Worm (Caenorhabditis elegans) whole organism, young adult: ENCODE data around the gene dyf-2.

Experiments used
- B0336.3 ChIP-seq: fragments of 200-800 bp; sonication (Bioruptor generic); IDR thresholded peaks from 2 replicates; pipeline ENCODE4 v1.3.6; 2022; ENCODE audit warnings: missing genetic modification characterization, missing compliant biosample characterization
- C06A6.2 ChIP-seq: fragments of 200-800 bp; sonication (Bioruptor generic); conservative IDR thresholded peaks from 2 replicates; pipeline ENCODE4 v1.3.6; 2022; ENCODE audit warnings: missing genetic modification characterization, missing compliant biosample characterization
- D2030.7 ChIP-seq: fragments of 200-800 bp; sonication (Bioruptor generic); IDR thresholded peaks from 2 replicates; pipeline ENCODE4 v1.3.6; 2022; ENCODE audit warnings: missing genetic modification reagents, missing genetic modification characterization, missing compliant biosample characterization
- F22D6.2 ChIP-seq: sonication (generic microtip); optimal IDR thresholded peaks from 2 replicates; lab custom pipeline; 2016; ENCODE audit warnings: mild to moderate bottlenecking, missing genetic modification characterization, missing compliant biosample characterization
- F37B4.10 ChIP-seq: fragments of 200-800 bp; sonication (Bioruptor generic); IDR thresholded peaks from 2 replicates; pipeline ENCODE4 v1.3.6; 2022; ENCODE audit warnings: missing genetic modification characterization, missing compliant biosample characterization
- F39B2.1 ChIP-seq: fragments of 200-800 bp; sonication (Bioruptor generic); IDR thresholded peaks from 2 replicates; pipeline ENCODE4 v1.3.6; 2022; ENCODE audit warnings: missing genetic modification reagents, missing genetic modification characterization, missing compliant biosample characterization
- F52B5.7 ChIP-seq: sonication (generic microtip); optimal IDR thresholded peaks from 2 replicates; lab custom pipeline; 2016; ENCODE audit warnings: mild to moderate bottlenecking, missing genetic modification characterization, missing compliant biosample characterization
- T07F8.4 ChIP-seq: sonication (generic microtip); optimal IDR thresholded peaks from 2 replicates; lab custom pipeline; 2016; ENCODE audit warnings: mild to moderate bottlenecking, missing genetic modification characterization, moderate library complexity, missing compliant biosample characterization
- T26A5.8 ChIP-seq: sonication (generic microtip); optimal IDR thresholded peaks from 2 replicates; lab custom pipeline; 2016; ENCODE audit warnings: missing genetic modification characterization, missing compliant biosample characterization
- Y56A3A.18 ChIP-seq: fragments of 200-800 bp; sonication (Bioruptor generic); IDR thresholded peaks from 2 replicates; pipeline ENCODE4 v1.3.6; 2022; ENCODE audit warnings: missing genetic modification reagents, missing genetic modification characterization, missing compliant biosample characterization
- Y67H2A.10 ChIP-seq: fragments of 200-800 bp; sonication (Bioruptor generic); conservative IDR thresholded peaks from 2 replicates; pipeline ENCODE4 v1.3.6; 2022; ENCODE audit warnings: missing genetic modification reagents, missing genetic modification characterization, missing compliant biosample characterization
- ZK185.1 ChIP-seq: sonication (generic microtip); optimal IDR thresholded peaks from 2 replicates; lab custom pipeline; 2016; ENCODE audit warnings: mild to moderate bottlenecking, missing genetic modification characterization, missing compliant biosample characterization; ENCODE audit not compliant: poor library complexity, severe bottlenecking
- akir-1 ChIP-seq: fragments of 200-800 bp; sonication (Bioruptor generic); optimal IDR thresholded peaks from 2 replicates; lab custom pipeline; 2018; ENCODE audit warnings: mild to moderate bottlenecking, missing genetic modification characterization, moderate library complexity, missing compliant biosample characterization
- atf-7 ChIP-seq: sonication (generic microtip); optimal IDR thresholded peaks from 2 replicates; lab custom pipeline; 2017; ENCODE audit warnings: mild to moderate bottlenecking, missing genetic modification characterization, missing compliant biosample characterization
- attf-3 ChIP-seq: fragments of 200-800 bp; sonication (Bioruptor generic); conservative IDR thresholded peaks from 2 replicates; pipeline ENCODE4 v1.3.6; 2022; ENCODE audit warnings: missing genetic modification reagents, missing genetic modification characterization, missing compliant biosample characterization
- attf-5 ChIP-seq: fragments of 200-800 bp; sonication (Bioruptor generic); optimal IDR thresholded peaks from 2 replicates; lab custom pipeline; 2018; ENCODE audit warnings: mild to moderate bottlenecking, missing genetic modification characterization, missing compliant biosample characterization
- cebp-1 ChIP-seq, 2 experiments: fragments of 200-800 bp in 1 of 2; sonication (Bioruptor generic) in 1 of 2; sonication (generic microtip) in 1 of 2; IDR thresholded peaks in 1 of 2; optimal IDR thresholded peaks in 1 of 2; 2 replicates each; pipeline versions ENCODE4 v1.3.6 to Lab custom; 2017 to 2022; ENCODE audit warnings: missing compliant biosample characterization in 2 of 2, missing genetic modification characterization in 2 of 2, mild to moderate bottlenecking in 1 of 2, missing genetic modification reagents in 1 of 2, moderate library complexity in 1 of 2
- cebp-2 ChIP-seq: fragments of 200-800 bp; sonication (Bioruptor generic); IDR thresholded peaks from 2 replicates; pipeline ENCODE4 v1.3.6; 2022; ENCODE audit warnings: missing genetic modification characterization, missing compliant biosample characterization
- ceh-40 ChIP-seq: fragments of 200-800 bp; sonication (Bioruptor generic); IDR thresholded peaks from 2 replicates; pipeline ENCODE4 v1.3.6; 2022; ENCODE audit warnings: missing genetic modification characterization, missing compliant biosample characterization
- ceh-58 ChIP-seq: fragments of 200-800 bp; sonication (Bioruptor generic); IDR thresholded peaks from 2 replicates; pipeline ENCODE4 v1.3.6; 2022; ENCODE audit warnings: missing genetic modification characterization, missing compliant biosample characterization
- ceh-91 ChIP-seq: fragments of 200-800 bp; sonication (Bioruptor generic); IDR thresholded peaks from 2 replicates; pipeline ENCODE4 v1.3.6; 2022; ENCODE audit warnings: missing genetic modification reagents, missing genetic modification characterization, missing compliant biosample characterization
- die-1 ChIP-seq: sonication (generic microtip); optimal IDR thresholded peaks from 2 replicates; lab custom pipeline; 2016; ENCODE audit warnings: missing genotype, mild to moderate bottlenecking, missing genetic modification characterization, missing compliant biosample characterization
- dox-1 ChIP-seq: fragments of 200-800 bp; sonication (Bioruptor generic); IDR thresholded peaks from 2 replicates; pipeline ENCODE4 v1.3.6; 2022; ENCODE audit warnings: missing genetic modification reagents, missing genetic modification characterization, missing compliant biosample characterization
- efl-1 ChIP-seq: fragments of 150-350 bp; optimal IDR thresholded peaks from 2 replicates; lab custom pipeline; 2014; ENCODE audit warnings: missing biosample characterization, missing genetic modification reagents, missing genetic modification characterization
- egl-44 ChIP-seq: fragments of 200-800 bp; sonication (Bioruptor generic); IDR thresholded peaks from 2 replicates; pipeline ENCODE4 v1.3.6; 2022; ENCODE audit warnings: missing genetic modification reagents, missing genetic modification characterization, missing compliant biosample characterization
- gei-17 ChIP-seq: fragments of 200-800 bp; sonication (Bioruptor generic); optimal IDR thresholded peaks from 2 replicates; lab custom pipeline; 2018; ENCODE audit warnings: mild to moderate bottlenecking, missing genetic modification characterization, missing compliant biosample characterization
- hsf-1 ChIP-seq: fragments of 200-800 bp; sonication (Bioruptor generic); IDR thresholded peaks from 2 replicates; pipeline ENCODE4 v1.3.6; 2022; ENCODE audit warnings: missing genetic modification reagents, missing genetic modification characterization, missing compliant biosample characterization
- lag-1 ChIP-seq: fragments of 200-800 bp; sonication (Bioruptor generic); IDR thresholded peaks from 2 replicates; pipeline ENCODE4 v1.3.6; 2022; ENCODE audit warnings: missing genetic modification reagents, missing genetic modification characterization, missing compliant biosample characterization
- let-526 ChIP-seq: fragments of 200-800 bp; sonication (Bioruptor generic); IDR thresholded peaks from 2 replicates; pipeline ENCODE4 v1.3.6; 2022; ENCODE audit warnings: missing genetic modification reagents, missing genetic modification characterization, missing compliant biosample characterization
- lin-35 ChIP-seq, 3 experiments: fragments of 150-350 bp in 2 of 3; sonication (generic microtip) in 1 of 3; optimal IDR thresholded peaks; 2 replicates each; lab custom pipeline; 2014 to 2018; ENCODE audit warnings: missing biosample characterization in 3 of 3, missing genetic modification characterization in 3 of 3, missing genetic modification reagents in 3 of 3
- lin-54 ChIP-seq: fragments of 200-800 bp; sonication (Bioruptor generic); optimal IDR thresholded peaks from 2 replicates; lab custom pipeline; 2018; ENCODE audit warnings: mild to moderate bottlenecking, missing genetic modification characterization, missing compliant biosample characterization
- lir-1 ChIP-seq: fragments of 200-800 bp; sonication (Bioruptor generic); conservative IDR thresholded peaks from 2 replicates; pipeline ENCODE4 v1.3.6; 2022; ENCODE audit warnings: missing genetic modification reagents, missing genetic modification characterization, missing compliant biosample characterization
- lsy-27 ChIP-seq: sonication (generic microtip); optimal IDR thresholded peaks from 2 replicates; lab custom pipeline; 2017; ENCODE audit warnings: missing genetic modification characterization, mild to moderate bottlenecking, missing compliant biosample characterization, antibody characterized with exemption, missing genotype, borderline replicate concordance; ENCODE audit not compliant: insufficient read depth
- madf-8 ChIP-seq: fragments of 200-800 bp; sonication (Bioruptor generic); conservative IDR thresholded peaks from 2 replicates; pipeline ENCODE4 v1.3.6; 2022; ENCODE audit warnings: missing genetic modification reagents, missing genetic modification characterization, missing compliant biosample characterization
- nhr-120 ChIP-seq: fragments of 200-800 bp; sonication (Bioruptor generic); IDR thresholded peaks from 2 replicates; pipeline ENCODE4 v1.3.6; 2022; ENCODE audit warnings: missing genetic modification characterization, missing compliant biosample characterization
- nhr-90 ChIP-seq: sonication (generic microtip); optimal IDR thresholded peaks from 2 replicates; lab custom pipeline; 2016; ENCODE audit warnings: missing genotype, mild to moderate bottlenecking, missing genetic modification characterization, missing compliant biosample characterization
- pbrm-1 ChIP-seq: fragments of 200-800 bp; sonication (Bioruptor generic); IDR thresholded peaks from 2 replicates; pipeline ENCODE4 v1.3.6; 2022; ENCODE audit warnings: missing genetic modification reagents, missing genetic modification characterization, missing compliant biosample characterization
- repo-1 ChIP-seq: sonication (generic microtip); optimal IDR thresholded peaks from 2 replicates; lab custom pipeline; 2017; ENCODE audit warnings: mild to moderate bottlenecking, missing genetic modification characterization, missing compliant biosample characterization
- sdz-38 ChIP-seq: sonication (generic microtip); optimal IDR thresholded peaks from 2 replicates; lab custom pipeline; 2016; ENCODE audit warnings: missing genotype, missing genetic modification characterization, missing compliant biosample characterization
- snpc-1.1 ChIP-seq: sonication (generic microtip); optimal IDR thresholded peaks from 2 replicates; lab custom pipeline; 2017; ENCODE audit warnings: missing genetic modification characterization, mild to moderate bottlenecking, missing compliant biosample characterization, antibody characterized with exemption, moderate library complexity, missing genotype, missing genetic modification reagents; ENCODE audit not compliant: insufficient read depth
- somi-1 ChIP-seq: fragments of 200-800 bp; sonication (Bioruptor generic); optimal IDR thresholded peaks from 2 replicates; lab custom pipeline; 2018; ENCODE audit warnings: mild to moderate bottlenecking, missing genetic modification characterization, missing compliant biosample characterization
- zfh-2 ChIP-seq: fragments of 200-800 bp; sonication (Bioruptor generic); conservative IDR thresholded peaks from 2 replicates; pipeline ENCODE4 v1.3.6; 2022; ENCODE audit warnings: missing genetic modification reagents, missing genetic modification characterization, missing compliant biosample characterization
- ztf-26 ChIP-seq: sonication (generic microtip); optimal IDR thresholded peaks from 2 replicates; lab custom pipeline; 2017; ENCODE audit warnings: missing genetic modification characterization, missing compliant biosample characterization
- ztf-3 ChIP-seq: fragments of 200-800 bp; sonication (Bioruptor generic); optimal IDR thresholded peaks from 2 replicates; lab custom pipeline; 2018; ENCODE audit warnings: mild to moderate bottlenecking, missing genetic modification characterization, missing compliant biosample characterization

The dyf-2 gene

ce11 chrIII:13721066-13721465, 34.8 kb upstream of the dyf-2 start (continued):
- no peak for TF ChIP-seq pbrm-1 (GFP tag; lab: Robert Waterston, UW)
- TF ChIP-seq nhr-120 (GFP tag; lab: Robert Waterston, UW), result no peak
- peak; percentile 5 for TF ChIP-seq somi-1 (GFP tag; lab: Kevin White, UChicago)
- TF ChIP-seq ceh-91 (GFP tag; lab: Robert Waterston, UW), result no peak
- no peak for TF ChIP-seq T26A5.8 (tag; lab: Kevin White, UChicago)
- TF ChIP-seq die-1 (tag; lab: Kevin White, UChicago), result peak; percentile 7
- no peak for TF ChIP-seq efl-1
- no peak for TF ChIP-seq lir-1
- no peak for TF ChIP-seq F37B4.10 (GFP tag; lab: Robert Waterston, UW)

ce11 chrIII:13720190-13720741, 34.0 kb upstream of the dyf-2 start:
- TF ChIP-seq D2030.7 (0 out of 2 replicates have a peak, but pooled peaks have one; percentile 19), attf-3 (GFP tag; lab: Robert Waterston, UW) (no peak), hsf-1 (GFP tag; lab: Robert Waterston, UW) (no peak), efl-1 (no peak), B0336.3 (GFP tag; lab: Robert Waterston, UW) (no peak), ceh-58 (no peak), nhr-90 (tag; lab: Kevin White, UChicago) (no peak), F22D6.2 (tag; lab: Kevin White, UChicago) (no peak), ceh-40 (GFP tag; lab: Robert Waterston, UW) (no peak), atf-7 (tag; lab: Kevin White, UChicago) (no peak), gei-17 (GFP tag; lab: Kevin White, UChicago) (peak; percentile 21), Y56A3A.18 (no peak), dox-1 (0 out of 2 replicates have a peak, but pooled peaks have one; percentile 31), ZK185.1 (tag; lab: Kevin White, UChicago) (peak; percentile 15), akir-1 (GFP tag; lab: Kevin White, UChicago) (no peak), lsy-27 (tag; lab: Kevin White, UChicago) (no peak), lin-35 (GFP tag; optimal IDR thresholded peaks at IDR 0.05; lab: Kevin White, UChicago) (no peak), ztf-3 (GFP tag; lab: Kevin White, UChicago) (peak; percentile 33), egl-44 (GFP tag; lab: Robert Waterston, UW) (no peak), lin-54 (no peak), F39B2.1 (GFP tag; lab: Robert Waterston, UW) (no peak), cebp-2 (GFP tag; lab: Robert Waterston, UW) (0 out of 2 replicates have a peak, but pooled peaks have one; percentile 59), madf-8 (no peak), zfh-2 (peak; percentile 76), sdz-38 (no peak), T07F8.4 (no peak), snpc-1.1 (tag; lab: Kevin White, UChicago) (no peak)

- TF ChIP-seq die-1 (tag; lab: Kevin White, UChicago) (peak; percentile 31), cebp-1 (GFP tag; IDR thresholded peaks at IDR 0.05; lab: Robert Waterston, UW) (no peak), cebp-1 (tag; optimal IDR thresholded peaks at IDR 0.05; lab: Kevin White, UChicago) (peak; percentile 44), C06A6.2 (GFP tag; lab: Robert Waterston, UW) (0 out of 2 replicates have a peak, but pooled peaks have one; percentile 27), somi-1 (GFP tag; lab: Kevin White, UChicago) (peak; percentile 1), F52B5.7 (tag; lab: Kevin White, UChicago) (peak; percentile 8), ztf-26 (tag; lab: Kevin White, UChicago) (peak; percentile 46), gei-17 (GFP tag; lab: Kevin White, UChicago) (no peak), attf-5 (peak; percentile 33), Y67H2A.10 (GFP tag; lab: Robert Waterston, UW) (no peak), repo-1 (tag; lab: Kevin White, UChicago) (no peak), zfh-2 (0 out of 2 replicates have a peak, but pooled peaks have one; percentile 15), lag-1 (GFP tag; lab: Robert Waterston, UW) (no peak), dox-1 (peak; percentile 24), let-526 (GFP tag; lab: Robert Waterston, UW) (0 out of 2 replicates have a peak, but pooled peaks have one; percentile 52)
Observed at ce11 chrIII:13719247-13719758, 33.1 kb upstream of the dyf-2 start.
